Worm (Caenorhabditis elegans): Measurements from ENCODE around the gene csn-3.

The csn-3 gene

ce11 chrIV:192046-192445 is 2.5 kb upstream of the csn-3 start, which contains the start of gene Y38C1AA.12:
TSS of gene Y38C1AA.12 (plus strand) at chrIV:192256.
- TF ChIP-seq nhr-90 (tag; optimal IDR thresholded peaks at IDR 0.05; ENCODE audit: poor library complexity) (peak; percentile 95), skn-1 (tag; optimal IDR thresholded peaks at IDR 0.05) (peak; percentile 78), unc-62 (GFP tag; optimal IDR thresholded peaks at IDR 0.05) (no peak), sptf-1 (tag; optimal IDR thresholded peaks at IDR 0.05) (no peak), Y116A8C.19 (tag; optimal IDR thresholded peaks at IDR 0.05; ENCODE audit: borderline replicate concordance) (peak; percentile 83), ets-5 (GFP tag; IDR thresholded peaks at IDR 0.05) (no peak), nhr-84 (tag; optimal IDR thresholded peaks at IDR 0.05) (no peak), mdl-1 (tag; optimal IDR thresholded peaks at IDR 0.05) (peak in 1 of 2 experiments; percentile 56), lsy-2 (tag; optimal IDR thresholded peaks at IDR 0.05) (peak; percentile 84 to 88), sox-4 (tag; optimal IDR thresholded peaks at IDR 0.05) (peak; percentile 90), mab-9 (GFP tag; IDR thresholded peaks at IDR 0.05) (peak; percentile 71; the same call in 1 of the 2 replicates), tlp-1 (tag; optimal IDR thresholded peaks at IDR 0.05) (no peak), aly-2 (tag; optimal IDR thresholded peaks at IDR 0.05) (no peak), zip-4 (GFP tag; optimal IDR thresholded peaks at IDR 0.05) (peak; percentile 70), efl-1 (optimal IDR thresholded peaks at IDR 0.05) (peak; percentile 77 to 78), efl-1 (GFP tag; optimal IDR thresholded peaks at IDR 0.05 in 1 of 2) (peak; percentile 77 to 97), nhr-76 (tag; optimal IDR thresholded peaks at IDR 0.05) (no peak), lin-13 (GFP tag; optimal IDR thresholded peaks at IDR 0.05) (peak; percentile 84), nhr-19 (GFP tag; conservative IDR thresholded peaks at IDR 0.05) (peak; percentile 87), C16A3.4 (tag; optimal IDR thresholded peaks at IDR 0.05) (peak; percentile 80), grh-1 (GFP tag; IDR thresholded peaks at IDR 0.05) (peak; percentile 58), pqm-1 (tag; optimal IDR thresholded peaks at IDR 0.05) (no peak), lir-3 (tag; optimal IDR thresholded peaks at IDR 0.05; ENCODE audit: poor library complexity) (peak; percentile 97), nhr-85 (tag) (peak; percentile 96), unc-130 (tag; optimal IDR thresholded peaks at IDR 0.05) (peak; percentile 62), mef-2 (tag; optimal IDR thresholded peaks at IDR 0.05) (no peak), swsn-7 (tag; optimal IDR thresholded peaks at IDR 0.05) (peak; percentile 89), fkh-4 (tag; optimal IDR thresholded peaks at IDR 0.05; ENCODE audit: borderline replicate concordance) (peak; percentile 96), C34B4.2 (tag; optimal IDR thresholded peaks at IDR 0.05) (no peak), nhr-77 (tag; optimal IDR thresholded peaks at IDR 0.05) (peak; percentile 50), alr-1 (tag; optimal IDR thresholded peaks at IDR 0.05; ENCODE audit: borderline replicate concordance) (no peak), aha-1 (tag; optimal IDR thresholded peaks at IDR 0.05) (no peak), lin-14 (GFP tag; optimal IDR thresholded peaks at IDR 0.05) (no peak), ceh-90 (tag; optimal IDR thresholded peaks at IDR 0.05) (peak; percentile 95), lin-35 (GFP tag; optimal IDR thresholded peaks at IDR 0.05) (peak; percentile 83 to 85), rnt-1 (tag; optimal IDR thresholded peaks at IDR 0.05) (peak; percentile 99), unc-98 (GFP tag; IDR thresholded peaks at IDR 0.05) (peak; percentile 82), ceh-8 (GFP tag; optimal IDR thresholded peaks at IDR 0.05) (peak; percentile 54), ceh-63 (GFP tag; optimal IDR thresholded peaks at IDR 0.05) (no peak), elt-3 (tag; optimal IDR thresholded peaks at IDR 0.05) (peak in 2 of 6 experiments; percentile 14 to 32), fkh-8 (tag; optimal IDR thresholded peaks at IDR 0.05) (peak; percentile 93), F16B12.6 (tag; optimal IDR thresholded peaks at IDR 0.05) (peak; percentile 46), ceh-88 (GFP tag; IDR thresholded peaks at IDR 0.05) (peak; percentile 75), nhr-237 (tag; optimal IDR thresholded peaks at IDR 0.05) (peak; percentile 33), unc-30 (tag; optimal IDR thresholded peaks at IDR 0.05) (no peak), vab-15 (tag; optimal IDR thresholded peaks at IDR 0.05) (peak; percentile 79), nhr-20 (tag; optimal IDR thresholded peaks at IDR 0.05) (peak; percentile 92), jun-1 (tag; optimal IDR thresholded peaks at IDR 0.05) (peak; percentile 46), egl-27 (tag; optimal IDR thresholded peaks at IDR 0.05) (no peak), isw-1 (GFP tag; IDR thresholded peaks at IDR 0.05) (peak; percentile 79), hlh-4 (tag; optimal IDR thresholded peaks at IDR 0.05) (peak; percentile 77), hlh-17 (GFP tag; optimal IDR thresholded peaks at IDR 0.05; ENCODE audit: borderline replicate concordance) (no peak), snpc-4 (tag; optimal IDR thresholded peaks at IDR 0.05) (peak; percentile 60)
